Worm (Caenorhabditis elegans) whole organism, young adult: ENCODE results near the gene R166.3.

Source experiments
- B0019.2 ChIP-seq: fragments of 200-800 bp; sonication (Bioruptor generic); conservative IDR thresholded peaks from 2 replicates; pipeline ENCODE4 v1.3.6; 2022; ENCODE audit warnings: missing genetic modification reagents, missing genetic modification characterization, missing compliant biosample characterization
- B0035.1 ChIP-seq: sonication (generic microtip); optimal IDR thresholded peaks from 2 replicates; lab custom pipeline; 2016; ENCODE audit warnings: missing genetic modification characterization, mild to moderate bottlenecking, missing compliant biosample characterization, missing genotype, missing genetic modification reagents
- B0261.1 ChIP-seq: sonication (generic microtip); optimal IDR thresholded peaks from 2 replicates; lab custom pipeline; 2016; ENCODE audit warnings: mild to moderate bottlenecking, missing genetic modification characterization, moderate library complexity, missing compliant biosample characterization
- F22D6.2 ChIP-seq: sonication (generic microtip); optimal IDR thresholded peaks from 2 replicates; lab custom pipeline; 2016; ENCODE audit warnings: mild to moderate bottlenecking, missing genetic modification characterization, missing compliant biosample characterization
- K11D2.4 ChIP-seq: fragments of 200-800 bp; sonication (Bioruptor generic); IDR thresholded peaks from 2 replicates; pipeline ENCODE4 v1.3.6; 2022; ENCODE audit warnings: missing genetic modification reagents, missing genetic modification characterization, missing compliant biosample characterization
- T26A5.8 ChIP-seq: sonication (generic microtip); optimal IDR thresholded peaks from 2 replicates; lab custom pipeline; 2016; ENCODE audit warnings: missing genetic modification characterization, missing compliant biosample characterization
- Y56A3A.18 ChIP-seq: fragments of 200-800 bp; sonication (Bioruptor generic); IDR thresholded peaks from 2 replicates; pipeline ENCODE4 v1.3.6; 2022; ENCODE audit warnings: missing genetic modification reagents, missing genetic modification characterization, missing compliant biosample characterization
- ZK185.1 ChIP-seq: sonication (generic microtip); optimal IDR thresholded peaks from 2 replicates; lab custom pipeline; 2016; ENCODE audit warnings: mild to moderate bottlenecking, missing genetic modification characterization, missing compliant biosample characterization; ENCODE audit not compliant: poor library complexity, severe bottlenecking
- ama-1 ChIP-seq, 3 experiments: fragments of 150-350 bp in 1 of 3; sonication (generic microtip) in 2 of 3; optimal IDR thresholded peaks; 2 replicates each; lab custom pipeline; 2014 to 2018; ENCODE audit warnings: missing biosample characterization in 2 of 3, missing genetic modification characterization in 2 of 3, missing genetic modification reagents in 2 of 3
- atf-7 ChIP-seq: sonication (generic microtip); optimal IDR thresholded peaks from 2 replicates; lab custom pipeline; 2017; ENCODE audit warnings: mild to moderate bottlenecking, missing genetic modification characterization, missing compliant biosample characterization
- bed-2 ChIP-seq: fragments of 200-800 bp; sonication (Bioruptor generic); IDR thresholded peaks from 2 replicates; pipeline ENCODE4 v1.3.6; 2022; ENCODE audit warnings: missing genetic modification reagents, missing genetic modification characterization, missing compliant biosample characterization
- cebp-1 ChIP-seq, 2 experiments: fragments of 200-800 bp in 1 of 2; sonication (Bioruptor generic) in 1 of 2; sonication (generic microtip) in 1 of 2; IDR thresholded peaks in 1 of 2; optimal IDR thresholded peaks in 1 of 2; 2 replicates each; pipeline versions ENCODE4 v1.3.6 to Lab custom; 2017 to 2022; ENCODE audit warnings: missing compliant biosample characterization in 2 of 2, missing genetic modification characterization in 2 of 2, mild to moderate bottlenecking in 1 of 2, missing genetic modification reagents in 1 of 2, moderate library complexity in 1 of 2
- ceh-58 ChIP-seq: fragments of 200-800 bp; sonication (Bioruptor generic); IDR thresholded peaks from 2 replicates; pipeline ENCODE4 v1.3.6; 2022; ENCODE audit warnings: missing genetic modification characterization, missing compliant biosample characterization
- ceh-79 ChIP-seq: sonication (generic microtip); optimal IDR thresholded peaks from 2 replicates; lab custom pipeline; 2017; ENCODE audit warnings: mild to moderate bottlenecking, missing genetic modification characterization, missing compliant biosample characterization
- chd-7 ChIP-seq: sonication (generic microtip); optimal IDR thresholded peaks from 2 replicates; lab custom pipeline; 2016; ENCODE audit warnings: mild to moderate bottlenecking, missing genetic modification characterization, moderate library complexity, missing compliant biosample characterization
- dox-1 ChIP-seq: fragments of 200-800 bp; sonication (Bioruptor generic); IDR thresholded peaks from 2 replicates; pipeline ENCODE4 v1.3.6; 2022; ENCODE audit warnings: missing genetic modification reagents, missing genetic modification characterization, missing compliant biosample characterization
- egrh-3 ChIP-seq: fragments of 200-800 bp; sonication (Bioruptor generic); IDR thresholded peaks from 2 replicates; pipeline ENCODE4 v1.3.6; 2022; ENCODE audit warnings: missing genetic modification reagents, missing genetic modification characterization, missing compliant biosample characterization
- ekl-4 ChIP-seq: fragments of 200-800 bp; sonication (Bioruptor generic); IDR thresholded peaks from 2 replicates; pipeline ENCODE4 v1.3.6; 2022; ENCODE audit warnings: missing genetic modification reagents, missing genetic modification characterization, missing compliant biosample characterization
- ets-4 ChIP-seq: fragments of 200-800 bp; sonication (Bioruptor generic); optimal IDR thresholded peaks from 2 replicates; lab custom pipeline; 2018; ENCODE audit warnings: mild to moderate bottlenecking, missing genetic modification characterization, missing compliant biosample characterization
- fkh-3 ChIP-seq: sonication (generic microtip); optimal IDR thresholded peaks from 2 replicates; lab custom pipeline; 2016; ENCODE audit warnings: mild to moderate bottlenecking, missing genetic modification characterization, missing compliant biosample characterization
- hlh-26 ChIP-seq: fragments of 200-800 bp; sonication (Bioruptor generic); conservative IDR thresholded peaks from 2 replicates; pipeline ENCODE4 v1.3.6; 2022; ENCODE audit warnings: missing genetic modification reagents, missing genetic modification characterization, missing compliant biosample characterization
- hmg-1.2 ChIP-seq: fragments of 200-800 bp; sonication (Bioruptor generic); IDR thresholded peaks from 2 replicates; pipeline ENCODE4 v1.3.6; 2022; ENCODE audit warnings: missing genetic modification reagents, missing genetic modification characterization, missing compliant biosample characterization
- hmg-20 ChIP-seq: fragments of 200-800 bp; sonication (Bioruptor generic); IDR thresholded peaks from 2 replicates; pipeline ENCODE4 v1.3.6; 2022; ENCODE audit warnings: missing genetic modification reagents, missing genetic modification characterization, missing compliant biosample characterization
- madf-10 ChIP-seq: sonication (generic microtip); optimal IDR thresholded peaks from 2 replicates; lab custom pipeline; 2016; ENCODE audit warnings: mild to moderate bottlenecking, missing genetic modification characterization, missing compliant biosample characterization
- madf-8 ChIP-seq: fragments of 200-800 bp; sonication (Bioruptor generic); conservative IDR thresholded peaks from 2 replicates; pipeline ENCODE4 v1.3.6; 2022; ENCODE audit warnings: missing genetic modification reagents, missing genetic modification characterization, missing compliant biosample characterization
- mcd-1 ChIP-seq: fragments of 200-800 bp; sonication (Bioruptor generic); IDR thresholded peaks from 2 replicates; pipeline ENCODE4 v1.3.6; 2022; ENCODE audit warnings: missing genetic modification reagents, missing genetic modification characterization, missing compliant biosample characterization
- mel-28 ChIP-seq: sonication (generic microtip); optimal IDR thresholded peaks from 2 replicates; lab custom pipeline; 2016; ENCODE audit warnings: borderline replicate concordance, mild to moderate bottlenecking, missing genetic modification characterization, missing compliant biosample characterization
- mes-4 ChIP-seq: sonication (generic microtip); optimal IDR thresholded peaks from 2 replicates; lab custom pipeline; 2016; ENCODE audit warnings: missing genotype, missing genetic modification characterization, missing compliant biosample characterization
- mxl-1 ChIP-seq: sonication (generic microtip); optimal IDR thresholded peaks from 2 replicates; lab custom pipeline; 2016; ENCODE audit warnings: missing genetic modification characterization, missing compliant biosample characterization
- nhr-120 ChIP-seq: fragments of 200-800 bp; sonication (Bioruptor generic); IDR thresholded peaks from 2 replicates; pipeline ENCODE4 v1.3.6; 2022; ENCODE audit warnings: missing genetic modification characterization, missing compliant biosample characterization
- nhr-90 ChIP-seq: sonication (generic microtip); optimal IDR thresholded peaks from 2 replicates; lab custom pipeline; 2016; ENCODE audit warnings: missing genotype, mild to moderate bottlenecking, missing genetic modification characterization, missing compliant biosample characterization
- pha-4 ChIP-seq: fragments of 150-350 bp; sonication (generic microtip); optimal IDR thresholded peaks from 2 replicates; lab custom pipeline; 2014; ENCODE audit warnings: missing biosample characterization, missing genetic modification reagents, missing genetic modification characterization
- rpc-1 ChIP-seq, 2 experiments: fragments of 150-350 bp in 1 of 2; sonication (generic microtip) in 1 of 2; optimal IDR thresholded peaks; 2 replicates each; lab custom pipeline; 2014 to 2018; ENCODE audit warnings: missing biosample characterization in 1 of 2, missing genetic modification characterization in 1 of 2, missing genetic modification reagents in 1 of 2, missing genotype in 1 of 2
- sdz-38 ChIP-seq: sonication (generic microtip); optimal IDR thresholded peaks from 2 replicates; lab custom pipeline; 2016; ENCODE audit warnings: missing genotype, missing genetic modification characterization, missing compliant biosample characterization
- snpc-1.1 ChIP-seq: sonication (generic microtip); optimal IDR thresholded peaks from 2 replicates; lab custom pipeline; 2017; ENCODE audit warnings: missing genetic modification characterization, mild to moderate bottlenecking, missing compliant biosample characterization, antibody characterized with exemption, moderate library complexity, missing genotype, missing genetic modification reagents; ENCODE audit not compliant: insufficient read depth
- snpc-3.4 ChIP-seq: sonication (generic microtip); optimal IDR thresholded peaks from 2 replicates; lab custom pipeline; 2017; ENCODE audit warnings: missing genetic modification characterization, mild to moderate bottlenecking, missing compliant biosample characterization, antibody characterized with exemption, moderate library complexity, missing genotype, missing genetic modification reagents
- snpc-4 ChIP-seq, 5 experiments: fragments of 150-350 bp in 1 of 5; sonication (generic microtip) in 4 of 5; optimal IDR thresholded peaks; 2 replicates each; lab custom pipeline; 2014 to 2018; ENCODE audit warnings: missing genetic modification characterization in 5 of 5, missing biosample characterization in 3 of 5, antibody characterized with exemption in 2 of 5, mild to moderate bottlenecking in 2 of 5, missing compliant biosample characterization in 2 of 5, missing genotype in 2 of 5, moderate library complexity in 2 of 5, missing genetic modification reagents in 1 of 5
- somi-1 ChIP-seq: fragments of 200-800 bp; sonication (Bioruptor generic); optimal IDR thresholded peaks from 2 replicates; lab custom pipeline; 2018; ENCODE audit warnings: mild to moderate bottlenecking, missing genetic modification characterization, missing compliant biosample characterization
- sptf-2 ChIP-seq: fragments of 200-800 bp; sonication (Bioruptor generic); optimal IDR thresholded peaks from 2 replicates; lab custom pipeline; 2018; ENCODE audit warnings: mild to moderate bottlenecking, missing genetic modification characterization, missing compliant biosample characterization
- unc-130 ChIP-seq: sonication (generic microtip); optimal IDR thresholded peaks from 2 replicates; lab custom pipeline; 2016; ENCODE audit warnings: missing genetic modification reagents, missing genetic modification characterization, missing compliant biosample characterization
- zfh-2 ChIP-seq: fragments of 200-800 bp; sonication (Bioruptor generic); conservative IDR thresholded peaks from 2 replicates; pipeline ENCODE4 v1.3.6; 2022; ENCODE audit warnings: missing genetic modification reagents, missing genetic modification characterization, missing compliant biosample characterization
- ztf-26 ChIP-seq: sonication (generic microtip); optimal IDR thresholded peaks from 2 replicates; lab custom pipeline; 2017; ENCODE audit warnings: missing genetic modification characterization, missing compliant biosample characterization
- ztf-3 ChIP-seq: fragments of 200-800 bp; sonication (Bioruptor generic); optimal IDR thresholded peaks from 2 replicates; lab custom pipeline; 2018; ENCODE audit warnings: mild to moderate bottlenecking, missing genetic modification characterization, missing compliant biosample characterization

Gene R166.3

ce11 chrII:10553377-10554045, 14.4 kb upstream of the R166.3 start (continued):
- no peak for TF ChIP-seq B0035.1 (tag; lab: Kevin White, UChicago)
- TF ChIP-seq sptf-2: no peak
- peak; percentile 20; the same call in 1 of the 2 replicates for TF ChIP-seq mcd-1
- no peak for TF ChIP-seq egrh-3
- peak; percentile 48 for TF ChIP-seq ztf-26 (tag; lab: Kevin White, UChicago)
- peak; percentile 3 for TF ChIP-seq fkh-3
- no peak for TF ChIP-seq bed-2 (GFP tag; lab: Robert Waterston, UW)
- TF ChIP-seq ama-1 (optimal IDR thresholded peaks at IDR 0.05; lab: Kevin White, UChicago): peak; percentile 46
- no peak for TF ChIP-seq ama-1 (GFP tag; optimal IDR thresholded peaks at IDR 0.05; lab: Kevin White, UChicago)
- peak; percentile 65 for TF ChIP-seq atf-7 (tag; lab: Kevin White, UChicago)
- no peak for TF ChIP-seq ets-4 (GFP tag; lab: Kevin White, UChicago)
- no peak for TF ChIP-seq madf-10
- TF ChIP-seq unc-130 (GFP tag; lab: Kevin White, UChicago): no peak
- TF ChIP-seq T26A5.8 (tag; lab: Kevin White, UChicago): no peak
- 0 out of 2 replicates have a peak, but pooled peaks have one; percentile 8 for TF ChIP-seq K11D2.4 (GFP tag; lab: Robert Waterston, UW)
- TF ChIP-seq rpc-1 (optimal IDR thresholded peaks at IDR 0.05; lab: Kevin White, UChicago): no peak
- no peak for TF ChIP-seq rpc-1 (tag; optimal IDR thresholded peaks at IDR 0.05; lab: Kevin White, UChicago)
- TF ChIP-seq nhr-90 (tag; lab: Kevin White, UChicago): no peak
- peak; percentile 26; the same call in 1 of the 2 replicates for TF ChIP-seq ekl-4 (GFP tag; lab: Robert Waterston, UW)
- TF ChIP-seq snpc-4 (GFP tag; optimal IDR thresholded peaks at IDR 0.05; lab: Kevin White, UChicago): no peak
- no peak for TF ChIP-seq snpc-4 (tag; optimal IDR thresholded peaks at IDR 0.05; lab: Kevin White, UChicago)
- peak; percentile 92 for TF ChIP-seq cebp-1 (GFP tag; IDR thresholded peaks at IDR 0.05; lab: Robert Waterston, UW)
- peak; percentile 97 for TF ChIP-seq cebp-1 (tag; optimal IDR thresholded peaks at IDR 0.05; lab: Kevin White, UChicago)

ce11 chrII:10551985-10552736, 13.0 kb upstream of the R166.3 start:
- TF ChIP-seq chd-7 (tag; lab: Kevin White, UChicago) (peak; percentile 87), ceh-58 (GFP tag; lab: Robert Waterston, UW) (no peak), mxl-1 (tag; lab: Kevin White, UChicago) (no peak), snpc-3.4 (tag; lab: Kevin White, UChicago) (no peak), mcd-1 (peak; percentile 69), hmg-1.2 (GFP tag; lab: Robert Waterston, UW) (peak; percentile 87), mes-4 (tag; lab: Kevin White, UChicago) (no peak), sdz-38 (tag; lab: Kevin White, UChicago) (no peak), zfh-2 (GFP tag; lab: Robert Waterston, UW) (peak; percentile 71), somi-1 (peak; percentile 87), hlh-26 (GFP tag; lab: Robert Waterston, UW) (no peak), ceh-79 (tag; lab: Kevin White, UChicago) (peak; percentile 75), B0019.2 (GFP tag; lab: Robert Waterston, UW) (no peak), pha-4 (tag; lab: Kevin White, UChicago) (no peak), T26A5.8 (tag; lab: Kevin White, UChicago) (no peak), nhr-120 (GFP tag; lab: Robert Waterston, UW) (no peak), ets-4 (GFP tag; lab: Kevin White, UChicago) (no peak), mel-28 (tag; lab: Kevin White, UChicago) (no peak), snpc-1.1 (tag; lab: Kevin White, UChicago) (peak; percentile 5), F22D6.2 (peak; percentile 76), ZK185.1 (tag; lab: Kevin White, UChicago) (peak; percentile 18), hmg-20 (GFP tag; lab: Robert Waterston, UW) (0 out of 2 replicates have a peak, but pooled peaks have one; percentile 14), Y56A3A.18 (GFP tag; lab: Robert Waterston, UW) (no peak), B0261.1 (tag; lab: Kevin White, UChicago) (no peak), madf-8 (no peak), ztf-3 (peak; percentile 21), dox-1 (GFP tag; lab: Robert Waterston, UW) (peak; percentile 72)
